Fruit fly (Drosophila melanogaster) whole organism, embryonic: Measurements from ENCODE around the gene CG31183.

ENCODE experiments used
- Atf6 ChIP-seq: fragments of 200-800 bp; sonication (Bioruptor generic); IDR thresholded peaks from 2 replicates; pipeline ENCODE4 v1.3.6; 2022; ENCODE audit warnings: missing biosample characterization, missing genetic modification characterization
- Bdp1 ChIP-seq: fragments of 200-800 bp; sonication (Bioruptor generic); optimal IDR thresholded peaks from 3 replicates; lab custom pipeline; 2016; ENCODE audit warnings: missing biosample characterization, missing genetic modification characterization
- C15 ChIP-seq: fragments of 200-800 bp; sonication (Bioruptor generic); IDR thresholded peaks from 3 replicates; pipeline ENCODE4 v1.3.6; 2022; ENCODE audit warnings: missing biosample characterization, missing genetic modification characterization
- CG11093 ChIP-seq: fragments of 200-800 bp; sonication (Bioruptor generic); IDR thresholded peaks from 3 replicates; pipeline ENCODE4 v1.3.6; 2022; ENCODE audit warnings: missing biosample characterization, missing genetic modification characterization
- CG12104 ChIP-seq: fragments of 200-800 bp; sonication (Bioruptor generic); optimal IDR thresholded peaks from 3 replicates; lab custom pipeline; 2016; ENCODE audit warnings: missing biosample characterization, missing genetic modification characterization
- CG14667 ChIP-seq: fragments of 200-800 bp; sonication (Bioruptor generic); IDR thresholded peaks from 2 replicates; pipeline ENCODE4 v1.3.6; 2022; ENCODE audit warnings: missing biosample characterization, missing genetic modification characterization
- CG15011 ChIP-seq: fragments of 200-800 bp; sonication (Bioruptor generic); optimal IDR thresholded peaks from 3 replicates; lab custom pipeline; 2018; ENCODE audit warnings: missing biosample characterization, mild to moderate bottlenecking, missing genetic modification characterization
- CG1529 ChIP-seq: fragments of 200-800 bp; sonication (Bioruptor generic); optimal IDR thresholded peaks from 3 replicates; lab custom pipeline; 2018; ENCODE audit warnings: missing biosample characterization, missing genetic modification characterization
- CG1603 ChIP-seq: fragments of 200-800 bp; sonication (Bioruptor generic); optimal IDR thresholded peaks from 2 replicates; lab custom pipeline; 2019; ENCODE audit warnings: missing biosample characterization, mild to moderate bottlenecking, missing genetic modification characterization, moderate library complexity
- CG2712 ChIP-seq: fragments of 200-800 bp; optimal IDR thresholded peaks from 3 replicates; lab custom pipeline; 2019; ENCODE audit warnings: missing biosample characterization, mild to moderate bottlenecking, missing genetic modification characterization, moderate library complexity
- CG2889 ChIP-seq: fragments of 200-800 bp; sonication (Bioruptor generic); IDR thresholded peaks from 3 replicates; pipeline ENCODE4 v1.3.6; 2022; ENCODE audit warnings: missing biosample characterization, missing genetic modification characterization
- CG3065 ChIP-seq: fragments of 200-800 bp; sonication (Bioruptor generic); optimal IDR thresholded peaks from 2 replicates; lab custom pipeline; 2016; ENCODE audit warnings: missing biosample characterization, missing genetic modification characterization
- CG3838 ChIP-seq: fragments of 200-800 bp; sonication (Bioruptor generic); optimal IDR thresholded peaks from 3 replicates; lab custom pipeline; 2016; ENCODE audit warnings: missing biosample characterization, missing genetic modification characterization
- CG3995 ChIP-seq: fragments of 200-800 bp; sonication (Bioruptor generic); optimal IDR thresholded peaks from 3 replicates; lab custom pipeline; 2016; ENCODE audit warnings: missing biosample characterization, missing genetic modification characterization
- CG4282 ChIP-seq: fragments of 200-800 bp; sonication (Bioruptor generic); optimal IDR thresholded peaks from 2 replicates; lab custom pipeline; 2016; ENCODE audit warnings: missing biosample characterization, missing genetic modification characterization
- CG5245 ChIP-seq: fragments of 200-800 bp; sonication (Bioruptor generic); optimal IDR thresholded peaks from 3 replicates; lab custom pipeline; 2016; ENCODE audit warnings: missing biosample characterization, missing genetic modification characterization
- CG6683 ChIP-seq: fragments of 200-800 bp; sonication (Bioruptor generic); optimal IDR thresholded peaks from 2 replicates; lab custom pipeline; 2017; ENCODE audit warnings: missing biosample characterization, mild to moderate bottlenecking, missing genetic modification characterization, missing genetic modification reagents
- CG7372 ChIP-seq: fragments of 200-800 bp; sonication (Bioruptor generic); IDR thresholded peaks from 2 replicates; pipeline ENCODE4 v1.3.6; 2022; ENCODE audit warnings: missing biosample characterization, missing genetic modification characterization
- CG7928 ChIP-seq: fragments of 200-800 bp; sonication (Bioruptor generic); optimal IDR thresholded peaks from 2 replicates; lab custom pipeline; 2017; ENCODE audit warnings: missing biosample characterization, mild to moderate bottlenecking, missing genetic modification characterization
- CG7987 ChIP-seq: fragments of 200-800 bp; sonication (Bioruptor generic); optimal IDR thresholded peaks from 2 replicates; lab custom pipeline; 2018; ENCODE audit warnings: missing biosample characterization, mild to moderate bottlenecking, missing genetic modification characterization, moderate library complexity
- CG9609 ChIP-seq: fragments of 200-800 bp; sonication (Bioruptor generic); optimal IDR thresholded peaks from 3 replicates; lab custom pipeline; 2016; ENCODE audit warnings: missing biosample characterization, missing genetic modification characterization
- CG9817 ChIP-seq: fragments of 200-800 bp; sonication (Bioruptor generic); optimal IDR thresholded peaks from 2 replicates; lab custom pipeline; 2018; ENCODE audit warnings: missing biosample characterization, mild to moderate bottlenecking, missing genetic modification characterization, moderate library complexity
- Doc2 ChIP-seq: fragments of 200-800 bp; sonication (Bioruptor generic); IDR thresholded peaks from 2 replicates; pipeline ENCODE4 v1.3.6; 2022; ENCODE audit warnings: missing biosample characterization, missing genetic modification characterization
- Dp ChIP-seq: fragments of 200-800 bp; sonication (Bioruptor generic); optimal IDR thresholded peaks from 2 replicates; lab custom pipeline; 2018; ENCODE audit warnings: missing biosample characterization, mild to moderate bottlenecking, missing genetic modification characterization, moderate library complexity
- Dref ChIP-seq: fragments of 200-800 bp; sonication (Bioruptor generic); IDR thresholded peaks from 2 replicates; pipeline ENCODE4 v1.3.6; 2022; ENCODE audit warnings: missing biosample characterization, missing genetic modification characterization
- E2f2 ChIP-seq: fragments of 200-800 bp; sonication (Bioruptor generic); IDR thresholded peaks from 2 replicates; pipeline ENCODE4 v1.3.6; 2022; ENCODE audit warnings: missing biosample characterization, missing genetic modification characterization
- HLH4C ChIP-seq: fragments of 200-800 bp; sonication (Bioruptor generic); IDR thresholded peaks from 3 replicates; pipeline ENCODE4 v1.3.6; 2022; ENCODE audit warnings: missing biosample characterization, missing genetic modification characterization; ENCODE audit not compliant: partially characterized antibody
- HmgD ChIP-seq: fragments of 200-800 bp; sonication (Bioruptor generic); optimal IDR thresholded peaks from 3 replicates; lab custom pipeline; 2016; ENCODE audit warnings: missing biosample characterization, missing genetic modification characterization
- Hr39 ChIP-seq: fragments of >200 bp; optimal IDR thresholded peaks from 2 replicates; lab custom pipeline; 2017
- MTF-1 ChIP-seq: fragments of 200-800 bp; sonication (Bioruptor generic); optimal IDR thresholded peaks from 2 replicates; lab custom pipeline; 2018; ENCODE audit warnings: missing biosample characterization, mild to moderate bottlenecking, missing genetic modification characterization, borderline replicate concordance
- Nf-YB ChIP-seq: fragments of 200-800 bp; sonication (Bioruptor generic); optimal IDR thresholded peaks from 3 replicates; lab custom pipeline; 2019; ENCODE audit warnings: missing biosample characterization, mild to moderate bottlenecking, missing genetic modification characterization, moderate library complexity
- Ptx1 ChIP-seq: fragments of 200-800 bp; sonication (Bioruptor generic); IDR thresholded peaks from 2 replicates; pipeline ENCODE4 v1.3.6; 2022; ENCODE audit warnings: missing biosample characterization, missing genetic modification characterization
- Scr ChIP-seq: fragments of 200-800 bp; sonication (Bioruptor generic); IDR thresholded peaks from 2 replicates; pipeline ENCODE4 v1.3.6; 2022; ENCODE audit warnings: missing biosample characterization, missing genetic modification characterization; ENCODE audit not compliant: partially characterized antibody
- Tbp ChIP-seq: fragments of >200 bp; optimal IDR thresholded peaks from 2 replicates; lab custom pipeline; 2018; ENCODE audit warnings: missing biosample characterization, missing genetic modification characterization
- Usf ChIP-seq: fragments of 200-800 bp; sonication (Bioruptor generic); optimal IDR thresholded peaks from 2 replicates; lab custom pipeline; 2017; ENCODE audit warnings: missing genotype, missing biosample characterization, missing genetic modification characterization
- Vsx1 ChIP-seq: fragments of 200-800 bp; sonication (Bioruptor generic); optimal IDR thresholded peaks from 2 replicates; lab custom pipeline; 2017; ENCODE audit warnings: missing biosample characterization, mild to moderate bottlenecking, missing genetic modification characterization, missing genetic modification reagents
- chn ChIP-seq: fragments of 200-800 bp; sonication (Bioruptor generic); optimal IDR thresholded peaks from 2 replicates; lab custom pipeline; 2016; ENCODE audit warnings: missing biosample characterization, missing genetic modification characterization
- crc ChIP-seq: fragments of 200-800 bp; sonication (Bioruptor generic); optimal IDR thresholded peaks from 2 replicates; lab custom pipeline; 2016; ENCODE audit warnings: missing biosample characterization, missing genetic modification characterization
- crol ChIP-seq: fragments of 200-800 bp; sonication (Bioruptor generic); IDR thresholded peaks from 2 replicates; pipeline ENCODE4 v1.3.6; 2022; ENCODE audit warnings: missing biosample characterization, missing genetic modification characterization
- dan ChIP-seq: fragments of 200-800 bp; sonication (Bioruptor generic); IDR thresholded peaks from 2 replicates; pipeline ENCODE4 v1.3.6; 2022; ENCODE audit warnings: missing biosample characterization, missing genetic modification characterization
- dati ChIP-seq: fragments of 200-800 bp; sonication (Bioruptor generic); IDR thresholded peaks from 2 replicates; pipeline ENCODE4 v1.3.6; 2022; ENCODE audit warnings: missing biosample characterization, missing genetic modification characterization
- emc ChIP-seq: fragments of 200-800 bp; sonication (Bioruptor generic); optimal IDR thresholded peaks from 2 replicates; lab custom pipeline; 2016; ENCODE audit warnings: missing biosample characterization, missing genetic modification characterization
- gce ChIP-seq: fragments of 200-800 bp; sonication (Bioruptor generic); IDR thresholded peaks from 3 replicates; pipeline ENCODE4 v1.3.6; 2022; ENCODE audit warnings: missing biosample characterization, missing genetic modification characterization
- gfzf ChIP-seq: fragments of 200-800 bp; sonication (Bioruptor generic); optimal IDR thresholded peaks from 2 replicates; lab custom pipeline; 2016; ENCODE audit warnings: missing biosample characterization, mild to moderate bottlenecking, missing genetic modification characterization, moderate library complexity
- grn ChIP-seq: fragments of 200-800 bp; sonication (Bioruptor generic); optimal IDR thresholded peaks from 3 replicates; lab custom pipeline; 2017; ENCODE audit warnings: missing biosample characterization, missing genetic modification characterization
- kah ChIP-seq: fragments of 200-800 bp; sonication (Bioruptor generic); optimal IDR thresholded peaks from 2 replicates; lab custom pipeline; 2018; ENCODE audit warnings: missing biosample characterization, mild to moderate bottlenecking, missing genetic modification characterization
- lmd ChIP-seq: fragments of 200-800 bp; sonication (Bioruptor generic); IDR thresholded peaks from 2 replicates; pipeline ENCODE4 v1.3.6; 2022; ENCODE audit warnings: missing biosample characterization, missing genetic modification characterization
- row ChIP-seq: fragments of 200-800 bp; sonication (Bioruptor generic); IDR thresholded peaks from 3 replicates; pipeline ENCODE4 v1.3.6; 2022; ENCODE audit warnings: missing biosample characterization, missing genetic modification characterization
- sr ChIP-seq: fragments of 200-800 bp; sonication (Bioruptor generic); IDR thresholded peaks from 3 replicates; pipeline ENCODE4 v1.3.6; 2022; ENCODE audit warnings: missing biosample characterization, missing genetic modification characterization
- tna ChIP-seq: fragments of 200-800 bp; sonication (Bioruptor generic); IDR thresholded peaks from 2 replicates; pipeline ENCODE4 v1.3.6; 2022; ENCODE audit warnings: missing biosample characterization, missing genetic modification characterization; ENCODE audit not compliant: partially characterized antibody
- wek ChIP-seq: fragments of 200-800 bp; sonication (Bioruptor generic); optimal IDR thresholded peaks from 3 replicates; lab custom pipeline; 2018; ENCODE audit warnings: missing biosample characterization, mild to moderate bottlenecking, missing genetic modification characterization, moderate library complexity
- yki ChIP-seq: fragments of >200 bp; optimal IDR thresholded peaks from 3 replicates; lab custom pipeline; 2018

The CG31183 gene

DNA sequence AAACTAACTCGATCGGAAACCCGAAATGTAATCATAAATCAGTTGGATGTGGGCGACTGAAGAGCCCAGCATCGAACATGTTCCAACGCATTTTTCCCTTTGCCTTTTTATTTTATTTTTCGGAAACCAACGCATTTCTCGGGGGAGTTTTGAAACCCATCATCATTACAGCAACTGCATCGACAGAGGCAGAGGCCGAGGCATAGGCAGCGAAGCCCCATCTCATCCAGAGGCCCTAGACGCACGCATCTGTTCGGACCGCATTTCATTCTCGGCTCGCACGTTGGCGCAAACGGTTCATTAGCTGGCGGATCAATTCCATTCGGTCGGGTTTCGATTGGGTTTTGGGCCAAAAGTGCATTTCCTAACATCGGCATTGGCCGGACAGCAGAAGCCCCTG lies 50.2 kb downstream of the CG31183 start, which contains the start of gene CG4576 (continued):
- no peak for TF ChIP-seq CG1529 (GFP tag; lab: Kevin White, UChicago)

DNA sequence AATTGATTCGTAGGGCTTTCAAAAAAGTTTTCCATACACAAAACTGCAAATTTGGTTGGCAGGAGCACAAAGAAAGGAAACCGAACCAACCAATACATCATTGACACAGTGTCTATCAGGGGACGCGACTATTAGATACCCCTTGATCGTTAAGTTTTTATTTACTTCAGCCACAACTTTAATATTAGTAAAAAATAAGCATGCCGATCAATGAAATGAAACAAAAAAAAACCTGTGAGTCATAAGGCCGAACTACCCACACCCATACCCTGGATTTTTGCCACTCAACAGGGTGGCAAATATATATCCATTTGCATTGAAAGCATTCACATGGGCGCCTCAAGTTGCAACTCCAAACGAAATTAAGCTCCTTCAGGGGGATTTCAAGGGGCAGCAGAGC lies 59.5 kb downstream of the CG31183 start:
- TF ChIP-seq Bdp1 (GFP tag; lab: Kevin White, UChicago) (no peak), Scr (GFP tag; lab: Robert Waterston, UW) (no peak), chn (GFP tag; lab: Kevin White, UChicago) (peak; percentile 43), CG4282 (no peak), Nf-YB (GFP tag; lab: Kevin White, UChicago) (no peak), CG3995 (GFP tag; lab: Kevin White, UChicago) (no peak), dati (GFP tag; lab: Robert Waterston, UW) (no peak), Vsx1 (no peak), CG5245 (GFP tag; lab: Kevin White, UChicago) (peak; percentile 1), CG3838 (no peak), wek (GFP tag; lab: Kevin White, UChicago) (no peak), CG11093 (no peak), E2f2 (GFP tag; lab: Robert Waterston, UW) (no peak), CG12104 (no peak), sr (no peak), CG7372 (GFP tag; lab: Robert Waterston, UW) (no peak), CG1603 (tag; lab: Kevin White, UChicago) (no peak), Dp (GFP tag; lab: Kevin White, UChicago) (no peak), CG2712 (tag; lab: Kevin White, UChicago) (no peak), gfzf (GFP tag; lab: Kevin White, UChicago) (no peak), emc (GFP tag; lab: Kevin White, UChicago) (no peak), CG7928 (GFP tag; lab: Kevin White, UChicago) (no peak), HLH4C (GFP tag; lab: Robert Waterston, UW) (no peak), crol (GFP tag; lab: Robert Waterston, UW) (no peak), Hr39 (no peak), Atf6 (GFP tag; lab: Robert Waterston, UW) (no peak), Usf (GFP tag; lab: Kevin White, UChicago) (no peak), Doc2 (GFP tag; lab: Robert Waterston, UW) (no peak), CG3065 (GFP tag; lab: Kevin White, UChicago) (no peak), Dref (GFP tag; lab: Robert Waterston, UW) (no peak), CG9609 (GFP tag; lab: Kevin White, UChicago) (no peak), CG7987 (GFP tag; lab: Kevin White, UChicago) (no peak), CG6683 (GFP tag; lab: Kevin White, UChicago) (no peak), CG14667 (no peak), Ptx1 (GFP tag; lab: Robert Waterston, UW) (0 out of 2 replicates have a peak, but pooled peaks have one; percentile 22), kah (GFP tag; lab: Kevin White, UChicago) (no peak), CG2889 (GFP tag; lab: Robert Waterston, UW) (no peak), gce (GFP tag; lab: Robert Waterston, UW) (no peak), grn (no peak), MTF-1 (GFP tag; lab: Kevin White, UChicago) (no peak), row (peak; percentile 46; the same call in 2 of the 3 replicates), C15 (GFP tag; lab: Robert Waterston, UW) (no peak), HmgD (GFP tag; lab: Kevin White, UChicago) (no peak), dan (GFP tag; lab: Robert Waterston, UW) (peak; percentile 21; the same call in 1 of the 2 replicates), CG9817 (no peak), CG15011 (no peak), Tbp (GFP tag; lab: Kevin White, UChicago) (no peak), lmd (GFP tag; lab: Robert Waterston, UW) (no peak; the same call in 1 of the 2 replicates), yki (no peak), tna (GFP tag; lab: Robert Waterston, UW) (no peak), crc (GFP tag; lab: Kevin White, UChicago) (no peak)
